Fruit fly (Drosophila melanogaster) whole organism, embryonic: ENCODE data around the gene CG45099.

Experiments used
- Awh ChIP-seq: fragments of 200-800 bp; sonication (Bioruptor generic); IDR thresholded peaks from 2 replicates; pipeline ENCODE4, ENCODE4 v1.3.6; 2022; ENCODE audit warnings: missing biosample characterization, missing genetic modification characterization
- Blimp-1 ChIP-seq: fragments of 200-800 bp; sonication (Bioruptor generic); optimal IDR thresholded peaks from 3 replicates; lab custom pipeline; 2018; ENCODE audit warnings: missing biosample characterization, missing genetic modification characterization, mild to moderate bottlenecking, moderate library complexity, missing genetic modification reagents
- CG10209 ChIP-seq: fragments of 200-800 bp; sonication (Bioruptor generic); optimal IDR thresholded peaks from 3 replicates; lab custom pipeline; 2017; ENCODE audit warnings: missing biosample characterization, mild to moderate bottlenecking, missing genetic modification characterization, missing genetic modification reagents
- CG10274 ChIP-seq: fragments of 200-800 bp; sonication (Bioruptor generic); optimal IDR thresholded peaks from 3 replicates; lab custom pipeline; 2017; ENCODE audit warnings: missing biosample characterization, mild to moderate bottlenecking, missing genetic modification characterization
- CG10366 ChIP-seq: fragments of 200-800 bp; sonication (Bioruptor generic); IDR thresholded peaks from 2 replicates; pipeline ENCODE4 v1.3.6; 2022; ENCODE audit warnings: missing biosample characterization, missing genetic modification characterization
- CG10565 ChIP-seq: fragments of 200-800 bp; sonication (Bioruptor generic); optimal IDR thresholded peaks from 3 replicates; lab custom pipeline; 2016; ENCODE audit warnings: missing biosample characterization, mild to moderate bottlenecking, missing genetic modification characterization
- CG12071 ChIP-seq: fragments of 200-800 bp; sonication (Bioruptor generic); optimal IDR thresholded peaks from 3 replicates; lab custom pipeline; 2018; ENCODE audit warnings: missing biosample characterization, mild to moderate bottlenecking, missing genetic modification characterization
- CG12155 ChIP-seq: fragments of 200-800 bp; sonication (Bioruptor generic); optimal IDR thresholded peaks from 3 replicates; lab custom pipeline; 2016; ENCODE audit warnings: missing biosample characterization, missing genetic modification characterization
- CG13287 ChIP-seq: fragments of 200-800 bp; sonication (Bioruptor generic); IDR thresholded peaks from 2 replicates; pipeline ENCODE4 v1.3.6; 2022; ENCODE audit warnings: missing biosample characterization, missing genetic modification characterization; ENCODE audit not compliant: partially characterized antibody
- CG16813 ChIP-seq: fragments of 200-800 bp; sonication (Bioruptor generic); IDR thresholded peaks from 3 replicates; pipeline ENCODE4 v1.3.6; 2022; ENCODE audit warnings: missing biosample characterization, missing genetic modification characterization; ENCODE audit not compliant: partially characterized antibody
- CG17186 ChIP-seq: fragments of 200-800 bp; sonication (Bioruptor generic); optimal IDR thresholded peaks from 3 replicates; lab custom pipeline; 2017; ENCODE audit warnings: missing biosample characterization, missing genetic modification reagents, missing genetic modification characterization
- CG18764 ChIP-seq: fragments of 200-800 bp; sonication (Bioruptor generic); optimal IDR thresholded peaks from 3 replicates; lab custom pipeline; 2016; ENCODE audit warnings: missing biosample characterization, missing genetic modification characterization
- CG2199 ChIP-seq: fragments of 200-800 bp; sonication (Bioruptor generic); IDR thresholded peaks from 3 replicates; pipeline ENCODE4 v1.3.6; 2022; ENCODE audit warnings: missing biosample characterization, missing genetic modification characterization
- CG3163 ChIP-seq: fragments of 200-800 bp; sonication (Bioruptor generic); optimal IDR thresholded peaks from 3 replicates; lab custom pipeline; 2016; ENCODE audit warnings: missing biosample characterization, missing genetic modification characterization
- CG3281 ChIP-seq: fragments of 200-800 bp; sonication (Bioruptor generic); optimal IDR thresholded peaks from 3 replicates; lab custom pipeline; 2017; ENCODE audit warnings: missing biosample characterization, mild to moderate bottlenecking, missing genetic modification characterization
- CG34422 ChIP-seq: fragments of 200-800 bp; sonication (Bioruptor generic); IDR thresholded peaks from 3 replicates; pipeline ENCODE4 v1.3.6; 2022; ENCODE audit warnings: missing biosample characterization, missing genetic modification characterization
- CG6791 ChIP-seq: fragments of 200-800 bp; sonication (Bioruptor generic); IDR thresholded peaks from 3 replicates; pipeline ENCODE4 v1.3.6; 2022; ENCODE audit warnings: missing biosample characterization, missing genetic modification characterization; ENCODE audit not compliant: partially characterized antibody
- CG6813 ChIP-seq: fragments of 200-800 bp; sonication (Bioruptor generic); optimal IDR thresholded peaks from 2 replicates; lab custom pipeline; 2017; ENCODE audit warnings: missing biosample characterization, missing genetic modification characterization, mild to moderate bottlenecking, moderate library complexity, missing genetic modification reagents
- CG9609 ChIP-seq: fragments of 200-800 bp; sonication (Bioruptor generic); optimal IDR thresholded peaks from 3 replicates; lab custom pipeline; 2016; ENCODE audit warnings: missing biosample characterization, missing genetic modification characterization
- CTCF ChIP-seq: fragments of 200-800 bp; sonication (Bioruptor generic); optimal IDR thresholded peaks from 2 replicates; lab custom pipeline; 2017; ENCODE audit warnings: missing biosample characterization, mild to moderate bottlenecking, missing genetic modification characterization, moderate library complexity
- Dip2 ChIP-seq: fragments of 200-800 bp; sonication (Bioruptor generic); IDR thresholded peaks from 2 replicates; pipeline ENCODE4 v1.3.6; 2022; ENCODE audit warnings: missing biosample characterization, missing genetic modification characterization
- Doc2 ChIP-seq: fragments of 200-800 bp; sonication (Bioruptor generic); IDR thresholded peaks from 2 replicates; pipeline ENCODE4 v1.3.6; 2022; ENCODE audit warnings: missing biosample characterization, missing genetic modification characterization
- HLH4C ChIP-seq: fragments of 200-800 bp; sonication (Bioruptor generic); IDR thresholded peaks from 3 replicates; pipeline ENCODE4 v1.3.6; 2022; ENCODE audit warnings: missing biosample characterization, missing genetic modification characterization; ENCODE audit not compliant: partially characterized antibody
- Hand ChIP-seq: fragments of 200-800 bp; sonication (Bioruptor generic); optimal IDR thresholded peaks from 2 replicates; lab custom pipeline; 2017; ENCODE audit warnings: mild to moderate bottlenecking, missing biosample characterization, missing genetic modification reagents, missing genetic modification characterization
- Hr78 ChIP-seq, 2 experiments: fragments of 200-800 bp in 1 of 2; fragments of >200 bp in 1 of 2; sonication (Bioruptor generic) in 1 of 2; optimal IDR thresholded peaks; 2 replicates each; lab custom pipeline; 2017 to 2019; ENCODE audit warnings: missing biosample characterization in 2 of 2, missing genetic modification characterization in 2 of 2, mild to moderate bottlenecking in 1 of 2, moderate library complexity in 1 of 2
- Meics ChIP-seq: fragments of 200-800 bp; sonication (Bioruptor generic); optimal IDR thresholded peaks from 2 replicates; lab custom pipeline; 2017; ENCODE audit warnings: missing biosample characterization, mild to moderate bottlenecking, missing genetic modification characterization
- Nf-YA ChIP-seq: fragments of 200-800 bp; sonication (Bioruptor generic); IDR thresholded peaks from 2 replicates; pipeline ENCODE4 v1.3.6; 2022; ENCODE audit warnings: missing biosample characterization, missing genetic modification characterization
- Oaz ChIP-seq: fragments of 200-800 bp; sonication (Bioruptor generic); IDR thresholded peaks from 2 replicates; pipeline ENCODE4 v1.3.6; 2022; ENCODE audit warnings: missing biosample characterization, missing genetic modification characterization
- Pdp1 ChIP-seq, 2 experiments: fragments of 200-800 bp; sonication (Bioruptor generic); optimal IDR thresholded peaks; 3 replicates each; lab custom pipeline; 2016; ENCODE audit warnings: missing biosample characterization in 2 of 2, missing genetic modification characterization in 2 of 2, mild to moderate bottlenecking in 1 of 2, moderate library complexity in 1 of 2
- Poxn ChIP-seq: fragments of 200-800 bp; sonication (Bioruptor generic); IDR thresholded peaks from 2 replicates; pipeline ENCODE4 v1.3.6; 2022; ENCODE audit warnings: missing biosample characterization, missing genetic modification characterization
- Ravus ChIP-seq: fragments of 200-800 bp; sonication (Bioruptor generic); IDR thresholded peaks from 2 replicates; pipeline ENCODE4 v1.3.6; 2022; ENCODE audit warnings: missing biosample characterization, missing genetic modification characterization
- Xrp1 ChIP-seq: fragments of 200-800 bp; sonication (Bioruptor generic); IDR thresholded peaks from 2 replicates; pipeline ENCODE4 v1.3.6; 2022; ENCODE audit warnings: missing biosample characterization, missing genetic modification characterization
- bcd ChIP-seq: fragments of 200-800 bp; sonication (Bioruptor generic); optimal IDR thresholded peaks from 2 replicates; lab custom pipeline; 2017; ENCODE audit warnings: missing biosample characterization, mild to moderate bottlenecking, missing genetic modification characterization
- br ChIP-seq: fragments of >200 bp; optimal IDR thresholded peaks from 2 replicates; lab custom pipeline; 2017
- bsh ChIP-seq, 2 experiments: fragments of 200-800 bp; sonication (Bioruptor generic); optimal IDR thresholded peaks; 2 replicates each; lab custom pipeline; 2017 to 2018; ENCODE audit warnings: mild to moderate bottlenecking in 2 of 2, missing biosample characterization in 2 of 2, missing genetic modification characterization in 2 of 2, moderate library complexity in 1 of 2
- chm ChIP-seq: fragments of 200-800 bp; sonication (Bioruptor generic); IDR thresholded peaks from 2 replicates; pipeline ENCODE4 v1.3.6; 2022; ENCODE audit warnings: missing biosample characterization, missing genetic modification characterization
- crc ChIP-seq: fragments of 200-800 bp; sonication (Bioruptor generic); optimal IDR thresholded peaks from 2 replicates; lab custom pipeline; 2016; ENCODE audit warnings: missing biosample characterization, missing genetic modification characterization
- da ChIP-seq: fragments of 200-800 bp; sonication (Bioruptor generic); optimal IDR thresholded peaks from 2 replicates; lab custom pipeline; 2016; ENCODE audit warnings: missing biosample characterization, missing genetic modification characterization
- eyg ChIP-seq: fragments of 200-800 bp; sonication (Bioruptor generic); optimal IDR thresholded peaks from 3 replicates; lab custom pipeline; 2016; ENCODE audit warnings: missing biosample characterization, missing genetic modification characterization
- fd64A ChIP-seq: fragments of 200-800 bp; sonication (Bioruptor generic); optimal IDR thresholded peaks from 3 replicates; lab custom pipeline; 2018; ENCODE audit warnings: missing biosample characterization, mild to moderate bottlenecking, missing genetic modification characterization
- grn ChIP-seq: fragments of 200-800 bp; sonication (Bioruptor generic); optimal IDR thresholded peaks from 3 replicates; lab custom pipeline; 2017; ENCODE audit warnings: missing biosample characterization, missing genetic modification characterization
- ham ChIP-seq: fragments of 200-800 bp; sonication (Bioruptor generic); IDR thresholded peaks from 2 replicates; pipeline ENCODE4 v1.3.6; 2022; ENCODE audit warnings: missing biosample characterization, missing genetic modification characterization
- odd ChIP-seq: fragments of 200-800 bp; sonication (Bioruptor generic); optimal IDR thresholded peaks from 2 replicates; lab custom pipeline; 2017; ENCODE audit warnings: missing biosample characterization, mild to moderate bottlenecking, missing genetic modification characterization
- run ChIP-seq: fragments of 200-800 bp; sonication (Bioruptor generic); optimal IDR thresholded peaks from 3 replicates; lab custom pipeline; 2018; ENCODE audit warnings: missing biosample characterization, mild to moderate bottlenecking, missing genetic modification characterization
- salm ChIP-seq: fragments of 200-800 bp; sonication (Bioruptor generic); optimal IDR thresholded peaks from 2 replicates; lab custom pipeline; 2018; ENCODE audit warnings: missing biosample characterization, mild to moderate bottlenecking, missing genetic modification characterization
- sc ChIP-seq, 3 experiments: fragments of >200 bp in 2 of 3; fragments of 200-800 bp in 1 of 3; sonication (Bioruptor generic) in 1 of 3; optimal IDR thresholded peaks; 2 replicates in 2 of 3; 3 replicates in 1 of 3; lab custom pipeline; 2017; ENCODE audit warnings: mild to moderate bottlenecking in 1 of 3, missing biosample characterization in 1 of 3, missing genetic modification characterization in 1 of 3, missing genetic modification reagents in 1 of 3
- sens ChIP-seq: fragments of 200-800 bp; sonication (Bioruptor generic); peaks from one replicate; lab custom pipeline; 2016; ENCODE audit warnings: missing biosample characterization, missing genetic modification characterization
- stwl ChIP-seq: fragments of 200-800 bp; sonication (Bioruptor generic); optimal IDR thresholded peaks from 3 replicates; lab custom pipeline; 2018; ENCODE audit warnings: missing biosample characterization, mild to moderate bottlenecking, missing genetic modification characterization, moderate library complexity
- tup ChIP-seq: fragments of 200-800 bp; sonication (Bioruptor generic); optimal IDR thresholded peaks from 2 replicates; lab custom pipeline; 2016; ENCODE audit warnings: missing biosample characterization, mild to moderate bottlenecking, missing genetic modification characterization, moderate library complexity

The CG45099 gene

DNA sequence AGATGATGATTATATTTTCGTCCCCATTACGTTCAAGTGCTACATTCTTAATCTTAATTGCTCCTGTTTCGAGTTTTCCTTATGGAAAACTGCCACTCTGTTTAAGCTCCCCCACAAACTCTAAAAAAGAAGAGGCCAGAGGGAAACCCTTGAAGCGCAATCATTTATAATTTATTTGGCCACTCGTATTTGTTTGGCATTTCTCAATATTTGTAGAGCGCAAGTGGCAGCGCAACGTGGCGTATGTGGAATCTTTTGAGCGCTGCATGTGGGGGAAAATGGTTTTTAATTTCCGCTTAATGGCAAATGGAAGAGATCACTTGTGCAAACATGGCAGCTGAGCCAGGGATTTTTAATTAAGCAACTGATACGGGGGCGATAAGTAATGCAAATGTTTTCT is 33.1 kb upstream of the CG45099 start:
- TF ChIP-seq CG6813 (GFP tag; lab: Kevin White, UChicago), result peak; percentile 13
- TF ChIP-seq CG12071 (GFP tag; lab: Kevin White, UChicago), result peak; percentile 54
- TF ChIP-seq bsh (GFP tag; optimal IDR thresholded peaks at IDR 0.05; lab: Kevin White, UChicago), result peak in 1 of 2 experiments; percentile 6
- TF ChIP-seq fd64A (GFP tag; lab: Kevin White, UChicago), result peak; percentile 12
- TF ChIP-seq CG3163 (GFP tag; lab: Kevin White, UChicago), result no peak
- 0 out of 2 replicates have a peak, but pooled peaks have one; percentile 15 for TF ChIP-seq Awh (GFP tag; lab: Robert Waterston, UW)
- TF ChIP-seq tup (GFP tag; lab: Kevin White, UChicago), result no peak
- TF ChIP-seq sens (GFP tag; lab: Kevin White, UChicago), result peak; percentile 77
- no peak for TF ChIP-seq CG16813 (GFP tag; lab: Robert Waterston, UW)

DNA sequence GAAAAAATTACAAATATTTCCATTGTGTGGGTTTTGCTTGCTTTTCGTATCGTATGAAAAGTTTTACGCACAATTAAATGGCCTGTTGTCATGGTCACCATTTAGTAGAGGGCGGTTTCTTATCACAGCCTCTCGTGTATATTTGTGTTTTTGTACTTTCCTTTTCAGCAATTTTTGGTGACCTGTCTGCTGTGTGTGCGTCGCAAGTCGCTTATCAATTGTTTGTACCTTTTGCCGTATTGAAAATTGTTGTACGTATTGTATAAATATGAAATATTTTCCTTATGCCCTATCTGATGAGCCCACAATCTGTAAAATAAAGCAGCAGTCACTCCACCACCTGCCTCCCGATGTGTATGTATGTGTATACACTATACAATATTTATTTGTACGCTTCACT is 32.4 kb upstream of the CG45099 start:
- TF ChIP-seq CG17186 (GFP tag; lab: Kevin White, UChicago) (no peak), fd64A (GFP tag; lab: Kevin White, UChicago) (peak; percentile 14), Ravus (GFP tag; lab: Robert Waterston, UW) (no peak), bcd (no peak), salm (tag; lab: Kevin White, UChicago) (no peak), Blimp-1 (GFP tag; lab: Kevin White, UChicago) (peak; percentile 8), CG34422 (GFP tag; lab: Robert Waterston, UW) (no peak), CG3281 (GFP tag; lab: Kevin White, UChicago) (peak; percentile 5), Dip2 (GFP tag; lab: Robert Waterston, UW) (no peak), Doc2 (no peak), chm (GFP tag; lab: Robert Waterston, UW) (peak; percentile 38; the same call in 1 of the 2 replicates), Poxn (GFP tag; lab: Robert Waterston, UW) (no peak), CG2199 (0 out of 3 replicates have a peak, but pooled peaks have one; percentile 46), ham (GFP tag; lab: Robert Waterston, UW) (no peak), CG10274 (GFP tag; lab: Kevin White, UChicago) (peak; percentile 23), br (lab: Kevin White, UChicago) (no peak), CG13287 (GFP tag; lab: Robert Waterston, UW) (no peak), CG10209 (GFP tag; lab: Kevin White, UChicago) (no peak), Hr78 (GFP tag; optimal IDR thresholded peaks at IDR 0.05; lab: Kevin White, UChicago) (no peak), sc (optimal IDR thresholded peaks at IDR 0.05; lab: Kevin White, UChicago) (no peak), sc (GFP tag; optimal IDR thresholded peaks at IDR 0.05; lab: Kevin White, UChicago) (no peak), crc (GFP tag; lab: Kevin White, UChicago) (no peak), stwl (peak; percentile 33), CTCF (GFP tag; lab: Kevin White, UChicago) (no peak), odd (GFP tag; lab: Kevin White, UChicago) (no peak), Xrp1 (GFP tag; lab: Robert Waterston, UW) (0 out of 2 replicates have a peak, but pooled peaks have one; percentile 14), run (no peak), CG9609 (GFP tag; lab: Kevin White, UChicago) (no peak), CG10565 (GFP tag; lab: Kevin White, UChicago) (no peak), CG6791 (no peak), CG12155 (GFP tag; lab: Kevin White, UChicago) (no peak), Nf-YA (no peak), Meics (GFP tag; lab: Kevin White, UChicago) (no peak), da (GFP tag; lab: Kevin White, UChicago) (no peak), Pdp1 (GFP tag; optimal IDR thresholded peaks at IDR 0.05; lab: Kevin White, UChicago) (peak in 1 of 2 experiments; percentile 11), Oaz (no peak), Hand (GFP tag; lab: Kevin White, UChicago) (no peak), HLH4C (GFP tag; lab: Robert Waterston, UW) (no peak), CG18764 (GFP tag; lab: Kevin White, UChicago) (no peak), eyg (GFP tag; lab: Kevin White, UChicago) (no peak), grn (GFP tag; lab: Kevin White, UChicago) (peak; percentile 2), CG10366 (GFP tag; lab: Robert Waterston, UW) (no peak)
